Fruit fly (Drosophila melanogaster) Kc167 (cell line): ENCODE measurements around the gene Pop4.

Source experiments
- Myc ChIP-seq: fragments of >200 bp; optimal IDR thresholded peaks from 2 replicates; lab custom pipeline; 2017; ENCODE audit warnings: missing external identifiers
- Sin3A ChIP-seq: fragments of >200 bp; optimal IDR thresholded peaks from 2 replicates; lab custom pipeline; 2018; ENCODE audit warnings: missing external identifiers
- h ChIP-seq: fragments of >200 bp; optimal IDR thresholded peaks from 3 replicates; lab custom pipeline; 2018; ENCODE audit warnings: missing external identifiers
- insv ChIP-seq: fragments of >200 bp; optimal IDR thresholded peaks from 3 replicates; lab custom pipeline; 2018; ENCODE audit warnings: missing external identifiers
- psq ChIP-seq: fragments of >200 bp; optimal IDR thresholded peaks from 2 replicates; lab custom pipeline; 2017; ENCODE audit warnings: missing external identifiers
- ttk ChIP-seq: sonication (Bioruptor generic); optimal IDR thresholded peaks from 2 replicates; lab custom pipeline; 2017; ENCODE audit warnings: missing external identifiers

Gene Pop4

dm6 chr3L:7940558-7941238 lies 37.8 kb downstream of the Pop4 start:
- TF ChIP-seq ttk (lab: Kevin White, UChicago) (no peak), Sin3A (lab: Kevin White, UChicago) (no peak), psq (no peak), h (no peak)

- no peak for TF ChIP-seq ttk (lab: Kevin White, UChicago)
- TF ChIP-seq insv (lab: Kevin White, UChicago) = no peak
- TF ChIP-seq Sin3A (lab: Kevin White, UChicago) = no peak
- no peak for TF ChIP-seq Myc
- TF ChIP-seq psq = no peak
Measured at dm6 chr3L:7938638-7939037, 39.8 kb downstream of the Pop4 start.

dm6 chr3L:7935933-7936494 lies 42.4 kb downstream of the Pop4 start, which contains the start of the genes syd and Srp9:
Gene syd, minus strand, starts transcription at chr3L:7936120.
Gene Srp9, plus strand, starts transcription at chr3L:7936373.
- TF ChIP-seq psq (no peak), Sin3A (lab: Kevin White, UChicago) (no peak), h (no peak), insv (lab: Kevin White, UChicago) (no peak), ttk (lab: Kevin White, UChicago) (no peak), Myc (no peak)

- no peak for TF ChIP-seq Myc
- TF ChIP-seq h = no peak
- no peak for TF ChIP-seq ttk (lab: Kevin White, UChicago)
- no peak for TF ChIP-seq Sin3A (lab: Kevin White, UChicago)
- TF ChIP-seq psq = no peak
- TF ChIP-seq insv (lab: Kevin White, UChicago) = no peak
Measured at dm6 chr3L:7935409-7935932, 43.0 kb downstream of the Pop4 start.

dm6 chr3L:7934857-7935256 lies 43.6 kb downstream of the Pop4 start:
- TF ChIP-seq ttk (lab: Kevin White, UChicago) = no peak
- TF ChIP-seq Sin3A (lab: Kevin White, UChicago) = no peak
- no peak for TF ChIP-seq Myc
- TF ChIP-seq h = no peak
- no peak for TF ChIP-seq psq
- no peak for TF ChIP-seq insv (lab: Kevin White, UChicago)

- no peak for TF ChIP-seq psq
- TF ChIP-seq insv (lab: Kevin White, UChicago) = no peak
- TF ChIP-seq ttk (lab: Kevin White, UChicago) = no peak
- no peak for TF ChIP-seq Myc
- TF ChIP-seq Sin3A (lab: Kevin White, UChicago) = no peak
- TF ChIP-seq h = no peak
Measured at dm6 chr3L:7934200-7934599, 44.2 kb downstream of the Pop4 start.
